Worm (Caenorhabditis elegans) whole organism, early embryonic: ENCODE measurements around the gene gpa-6.

Experiments used
- ama-1 ChIP-seq: fragments of 150-350 bp; optimal IDR thresholded peaks from 2 replicates; lab custom pipeline; 2014
- ceh-36 ChIP-seq: sonication (generic microtip); optimal IDR thresholded peaks from 2 replicates; lab custom pipeline; 2016; ENCODE audit warnings: missing genetic modification characterization, inconsistent platforms, missing compliant biosample characterization
- hmbx-1 ChIP-seq: sonication (generic microtip); optimal IDR thresholded peaks from 2 replicates; lab custom pipeline; 2016; ENCODE audit warnings: mild to moderate bottlenecking, missing genetic modification characterization, missing compliant biosample characterization
- hmg-4 ChIP-seq: fragments of 200-800 bp; sonication (Bioruptor generic); optimal IDR thresholded peaks from 2 replicates; lab custom pipeline; 2018; ENCODE audit warnings: mild to moderate bottlenecking, missing genetic modification characterization, missing compliant biosample characterization
- pes-1 ChIP-seq: fragments of 200-800 bp; sonication (Bioruptor generic); IDR thresholded peaks from 2 replicates; pipeline ENCODE4 v1.3.6; 2022; ENCODE audit warnings: missing genetic modification reagents, missing genetic modification characterization, missing compliant biosample characterization

ce11 chrX:13159890-13160289 lies 31.1 kb upstream of the gpa-6 start:
- no peak for TF ChIP-seq hmbx-1 (tag; lab: Kevin White, UChicago)
- no peak for TF ChIP-seq hmg-4 (GFP tag; lab: Kevin White, UChicago)
- TF ChIP-seq ceh-36 (tag; lab: Kevin White, UChicago), result no peak
- no peak for TF ChIP-seq ama-1
- no peak for TF ChIP-seq pes-1 (GFP tag; lab: Robert Waterston, UW)
